Worm (Caenorhabditis elegans): ENCODE data around the gene cutl-5.

DNA sequence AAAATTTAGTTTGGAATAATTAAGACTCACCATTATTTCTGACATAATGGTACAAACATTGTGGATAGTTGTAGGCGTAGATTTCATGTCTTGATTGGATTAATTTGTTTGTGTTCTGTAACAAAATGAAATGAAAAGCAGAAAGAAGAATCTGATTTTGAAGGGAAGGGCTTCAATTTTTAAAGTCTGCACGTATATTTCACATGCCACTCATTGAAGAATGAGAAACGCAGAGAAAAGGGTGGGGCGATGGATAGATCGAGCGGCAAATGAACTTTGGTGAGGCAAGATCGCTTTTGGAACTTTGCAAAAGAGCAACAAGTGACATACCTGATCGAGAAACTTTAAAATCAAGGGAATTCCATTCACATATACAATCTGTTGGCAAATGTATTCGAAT, 13.4 kb downstream of the cutl-5 start:
- TF ChIP-seq tbx-8 (GFP tag; optimal IDR thresholded peaks at IDR 0.05) (no peak), unc-62 (GFP tag; optimal IDR thresholded peaks at IDR 0.05) (no peak)

Data from whole organism, mixed stage, embryonic.